Worm (Caenorhabditis elegans) whole organism, L1 larva: Measurements from ENCODE around the gene K04C2.7.

Experiments
- C04F5.9 ChIP-seq: sonication (generic microtip); optimal IDR thresholded peaks from 2 replicates; lab custom pipeline; 2016; ENCODE audit warnings: missing genetic modification characterization, missing compliant biosample characterization
- F16B12.6 ChIP-seq: fragments of 150-350 bp; optimal IDR thresholded peaks from 2 replicates; lab custom pipeline; 2014; ENCODE audit warnings: missing biosample characterization, missing genetic modification characterization
- Y116A8C.19 ChIP-seq: sonication (generic microtip); optimal IDR thresholded peaks from 2 replicates; lab custom pipeline; 2016; ENCODE audit warnings: missing compliant biosample characterization, missing genetic modification characterization, borderline replicate concordance
- aha-1 ChIP-seq: fragments of 150-350 bp; optimal IDR thresholded peaks from 2 replicates; lab custom pipeline; 2014; ENCODE audit warnings: missing biosample characterization, missing genetic modification characterization
- alr-1 ChIP-seq: fragments of 200-800 bp; sonication (Bioruptor generic); optimal IDR thresholded peaks from 2 replicates; lab custom pipeline; 2018; ENCODE audit warnings: borderline replicate concordance, mild to moderate bottlenecking, missing genetic modification characterization, missing compliant biosample characterization
- aly-2 ChIP-seq: fragments of 150-350 bp; optimal IDR thresholded peaks from 2 replicates; lab custom pipeline; 2014; ENCODE audit warnings: missing biosample characterization, missing genetic modification characterization
- ama-1 ChIP-seq: fragments of 150-350 bp; optimal IDR thresholded peaks from 2 replicates; lab custom pipeline; 2014
- blmp-1 ChIP-seq: fragments of 150-350 bp; optimal IDR thresholded peaks from 2 replicates; lab custom pipeline; 2014; ENCODE audit warnings: missing biosample characterization, missing genetic modification characterization
- ceh-63 ChIP-seq: fragments of 200-800 bp; sonication (Bioruptor generic); optimal IDR thresholded peaks from 2 replicates; lab custom pipeline; 2018; ENCODE audit warnings: mild to moderate bottlenecking, missing genetic modification characterization, missing compliant biosample characterization
- ceh-82 ChIP-seq, 3 experiments: fragments of 150-350 bp in 1 of 3; sonication (generic microtip) in 2 of 3; optimal IDR thresholded peaks; 2 replicates each; lab custom pipeline; 2014 to 2017; ENCODE audit warnings: missing biosample characterization in 3 of 3, missing genetic modification characterization in 3 of 3
- dsc-1 ChIP-seq: sonication (generic microtip); optimal IDR thresholded peaks from 2 replicates; lab custom pipeline; 2016; ENCODE audit warnings: mild to moderate bottlenecking, missing genetic modification characterization, missing compliant biosample characterization
- efl-1 ChIP-seq, 4 experiments: fragments of 150-350 bp; optimal IDR thresholded peaks in 3 of 4; peaks in 1 of 4; 1 replicate in 1 of 4; 2 replicates in 3 of 4; lab custom pipeline; 2014; ENCODE audit warnings: missing biosample characterization in 2 of 4, missing genetic modification characterization in 2 of 4, missing genetic modification reagents in 2 of 4
- elt-2 ChIP-seq: sonication (generic microtip); optimal IDR thresholded peaks from 2 replicates; lab custom pipeline; 2016; ENCODE audit warnings: missing genetic modification characterization, mild to moderate bottlenecking, inconsistent platforms, missing compliant biosample characterization, missing genetic modification reagents
- elt-3 ChIP-seq, 6 experiments: fragments of 150-350 bp in 1 of 6; sonication (generic microtip); optimal IDR thresholded peaks; 2 replicates each; lab custom pipeline; 2017 to 2018; ENCODE audit warnings: missing biosample characterization in 6 of 6, missing genetic modification characterization in 6 of 6, inconsistent platforms in 1 of 6
- fkh-4 ChIP-seq: sonication (generic microtip); optimal IDR thresholded peaks from 2 replicates; lab custom pipeline; 2016; ENCODE audit warnings: missing compliant biosample characterization, missing genetic modification characterization, borderline replicate concordance
- fos-1 ChIP-seq: fragments of 150-350 bp; optimal IDR thresholded peaks from 2 replicates; lab custom pipeline; 2014; ENCODE audit warnings: missing biosample characterization, missing genetic modification characterization
- hlh-4 ChIP-seq: sonication (generic microtip); optimal IDR thresholded peaks from 2 replicates; lab custom pipeline; 2016; ENCODE audit warnings: mild to moderate bottlenecking, missing genetic modification characterization, missing compliant biosample characterization
- hpl-2 ChIP-seq: fragments of 150-350 bp; optimal IDR thresholded peaks from 2 replicates; lab custom pipeline; 2014; ENCODE audit warnings: missing biosample characterization, missing genetic modification reagents, missing genetic modification characterization
- irx-1 ChIP-seq: sonication (generic microtip); optimal IDR thresholded peaks from 2 replicates; lab custom pipeline; 2016; ENCODE audit warnings: missing genetic modification characterization, missing compliant biosample characterization
- jun-1 ChIP-seq: fragments of 150-350 bp; optimal IDR thresholded peaks from 2 replicates; lab custom pipeline; 2014; ENCODE audit warnings: missing biosample characterization, missing genetic modification reagents, missing genetic modification characterization
- lin-13 ChIP-seq: fragments of 150-350 bp; optimal IDR thresholded peaks from 2 replicates; lab custom pipeline; 2014; ENCODE audit warnings: missing biosample characterization, missing genetic modification reagents, missing genetic modification characterization
- lin-14 ChIP-seq: fragments of 200-800 bp; sonication (Bioruptor generic); optimal IDR thresholded peaks from 2 replicates; lab custom pipeline; 2018; ENCODE audit warnings: mild to moderate bottlenecking, missing genetic modification characterization, moderate library complexity, missing compliant biosample characterization
- lin-15B ChIP-seq: fragments of 150-350 bp; sonication (generic microtip); optimal IDR thresholded peaks from 3 replicates; lab custom pipeline; 2014; ENCODE audit warnings: missing biosample characterization, missing genetic modification characterization
- lin-35 ChIP-seq, 2 experiments: fragments of 150-350 bp; optimal IDR thresholded peaks; 2 replicates each; lab custom pipeline; 2014; ENCODE audit warnings: missing biosample characterization in 2 of 2, missing genetic modification characterization in 2 of 2, missing genetic modification reagents in 2 of 2
- lsy-2 ChIP-seq, 2 experiments: fragments of 150-350 bp; optimal IDR thresholded peaks; 2 replicates each; lab custom pipeline; 2014; ENCODE audit warnings: missing biosample characterization in 2 of 2, missing genetic modification characterization in 2 of 2
- mab-9 ChIP-seq: fragments of 200-800 bp; sonication (Bioruptor generic); IDR thresholded peaks from 2 replicates; pipeline ENCODE4 v1.3.6; 2022; ENCODE audit warnings: missing genetic modification reagents, missing genetic modification characterization, missing compliant biosample characterization
- mef-2 ChIP-seq: fragments of 150-350 bp; optimal IDR thresholded peaks from 2 replicates; lab custom pipeline; 2014; ENCODE audit warnings: missing biosample characterization, missing genetic modification characterization
- nhr-11 ChIP-seq: fragments of 150-350 bp; optimal IDR thresholded peaks from 2 replicates; lab custom pipeline; 2014; ENCODE audit warnings: missing biosample characterization, missing genetic modification characterization
- nhr-12 ChIP-seq: sonication (generic microtip); optimal IDR thresholded peaks from 2 replicates; lab custom pipeline; 2017; ENCODE audit warnings: missing biosample characterization, missing genetic modification characterization
- nhr-19 ChIP-seq: fragments of 200-800 bp; sonication (Bioruptor generic); conservative IDR thresholded peaks from 2 replicates; pipeline ENCODE4 v1.3.6; 2022; ENCODE audit warnings: missing genetic modification characterization, missing compliant biosample characterization
- nhr-20 ChIP-seq: sonication (generic microtip); optimal IDR thresholded peaks from 2 replicates; lab custom pipeline; 2016; ENCODE audit warnings: mild to moderate bottlenecking, missing genetic modification characterization, missing compliant biosample characterization
- nhr-237 ChIP-seq: fragments of 150-350 bp; optimal IDR thresholded peaks from 2 replicates; lab custom pipeline; 2014; ENCODE audit warnings: missing biosample characterization, missing genetic modification characterization
- nhr-28 ChIP-seq: fragments of 150-350 bp; optimal IDR thresholded peaks from 2 replicates; lab custom pipeline; 2014; ENCODE audit warnings: missing biosample characterization, missing genetic modification characterization
- nhr-47 ChIP-seq: sonication (generic microtip); optimal IDR thresholded peaks from 2 replicates; lab custom pipeline; 2016; ENCODE audit warnings: mild to moderate bottlenecking, missing genetic modification characterization, moderate library complexity, missing compliant biosample characterization
- nhr-71 ChIP-seq: sonication (generic microtip); optimal IDR thresholded peaks from 2 replicates; lab custom pipeline; 2016; ENCODE audit warnings: mild to moderate bottlenecking, missing genetic modification characterization, moderate library complexity, missing compliant biosample characterization
- nhr-77 ChIP-seq: fragments of 150-350 bp; optimal IDR thresholded peaks from 2 replicates; lab custom pipeline; 2014; ENCODE audit warnings: missing biosample characterization, missing genetic modification characterization
- nhr-85 ChIP-seq: sonication (generic microtip); peaks from one replicate; lab custom pipeline; 2016; ENCODE audit warnings: missing genetic modification characterization, inconsistent platforms, missing compliant biosample characterization
- nhr-90 ChIP-seq: sonication (generic microtip); optimal IDR thresholded peaks from 2 replicates; lab custom pipeline; 2016; ENCODE audit warnings: mild to moderate bottlenecking, missing genetic modification characterization, missing compliant biosample characterization; ENCODE audit not compliant: poor library complexity
- rnt-1 ChIP-seq: sonication (generic microtip); optimal IDR thresholded peaks from 2 replicates; lab custom pipeline; 2016; ENCODE audit warnings: mild to moderate bottlenecking, missing genetic modification characterization, moderate library complexity, missing compliant biosample characterization
- skn-1 ChIP-seq: fragments of 150-350 bp; optimal IDR thresholded peaks from 2 replicates; lab custom pipeline; 2014; ENCODE audit warnings: missing biosample characterization, missing genetic modification characterization
- snpc-4 ChIP-seq: fragments of 150-350 bp; optimal IDR thresholded peaks from 2 replicates; lab custom pipeline; 2014; ENCODE audit warnings: missing biosample characterization, missing genetic modification characterization
- sox-4 ChIP-seq: sonication (generic microtip); optimal IDR thresholded peaks from 2 replicates; lab custom pipeline; 2016; ENCODE audit warnings: missing genetic modification characterization, missing compliant biosample characterization
- sptf-1 ChIP-seq: fragments of 150-350 bp; optimal IDR thresholded peaks from 2 replicates; lab custom pipeline; 2014; ENCODE audit warnings: missing biosample characterization, missing genetic modification characterization
- sup-37 ChIP-seq: fragments of 200-800 bp; sonication (Bioruptor generic); optimal IDR thresholded peaks from 2 replicates; lab custom pipeline; 2018; ENCODE audit warnings: mild to moderate bottlenecking, missing genetic modification characterization, missing compliant biosample characterization
- swsn-7 ChIP-seq: sonication (generic microtip); optimal IDR thresholded peaks from 2 replicates; lab custom pipeline; 2016; ENCODE audit warnings: missing genetic modification characterization, missing compliant biosample characterization
- tbx-2 ChIP-seq: sonication (generic microtip); optimal IDR thresholded peaks from 2 replicates; lab custom pipeline; 2016; ENCODE audit warnings: missing genetic modification characterization, missing compliant biosample characterization
- unc-130 ChIP-seq: fragments of 150-350 bp; optimal IDR thresholded peaks from 2 replicates; lab custom pipeline; 2017; ENCODE audit warnings: missing biosample characterization, missing genetic modification characterization, inconsistent platforms
- unc-86 ChIP-seq: sonication (generic microtip); optimal IDR thresholded peaks from 2 replicates; lab custom pipeline; 2016; ENCODE audit warnings: missing genetic modification characterization, missing compliant biosample characterization
- unc-98 ChIP-seq: fragments of 200-800 bp; sonication (Bioruptor generic); IDR thresholded peaks from 2 replicates; pipeline ENCODE4 v1.3.6; 2022; ENCODE audit warnings: missing genetic modification characterization, missing compliant biosample characterization
- vab-15 ChIP-seq: sonication (generic microtip); optimal IDR thresholded peaks from 2 replicates; lab custom pipeline; 2017; ENCODE audit warnings: missing genotype, mild to moderate bottlenecking, missing genetic modification characterization, missing compliant biosample characterization
- zag-1 ChIP-seq: fragments of 150-350 bp; optimal IDR thresholded peaks from 2 replicates; lab custom pipeline; 2014; ENCODE audit warnings: missing biosample characterization, missing genetic modification characterization
- zip-4 ChIP-seq: fragments of 200-800 bp; sonication (Bioruptor generic); optimal IDR thresholded peaks from 2 replicates; lab custom pipeline; 2018; ENCODE audit warnings: mild to moderate bottlenecking, missing genetic modification characterization, moderate library complexity, missing compliant biosample characterization
- ztf-11 ChIP-seq, 2 experiments: sonication (generic microtip); optimal IDR thresholded peaks; 2 replicates each; lab custom pipeline; 2016 to 2017; ENCODE audit warnings: missing genetic modification characterization in 2 of 2, missing biosample characterization in 1 of 2, missing compliant biosample characterization in 1 of 2
- ztf-4 ChIP-seq: fragments of 150-350 bp; optimal IDR thresholded peaks from 2 replicates; lab custom pipeline; 2014; ENCODE audit warnings: missing biosample characterization, missing genetic modification characterization

The K04C2.7 gene

DNA sequence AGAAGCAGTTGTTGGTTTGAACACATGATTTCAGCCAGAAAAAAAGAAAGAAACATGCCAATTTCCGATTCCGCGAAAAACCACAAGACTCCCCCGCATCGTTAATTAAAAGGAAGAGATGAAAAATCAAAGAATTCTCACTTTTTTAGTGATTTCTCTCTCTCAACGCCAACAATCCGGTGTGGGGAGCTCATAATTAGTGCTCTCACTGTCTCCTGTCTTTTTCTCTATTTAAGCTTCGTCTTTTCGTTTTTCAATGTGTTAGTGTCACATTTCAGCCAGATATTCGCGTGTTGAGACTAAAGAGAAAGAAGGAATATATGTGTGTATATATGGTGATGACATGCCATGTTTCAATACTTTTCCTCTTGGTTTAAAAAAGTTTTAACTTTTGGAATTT is 7.2 kb upstream of the K04C2.7 start:
- TF ChIP-seq zip-4 (GFP tag; lab: Kevin White, UChicago), result no peak
- TF ChIP-seq nhr-237, result no peak
- peak; percentile 42 for TF ChIP-seq ztf-4 (tag; lab: Kevin White, UChicago)
- TF ChIP-seq lin-35 (GFP tag; optimal IDR thresholded peaks at IDR 0.05; lab: Kevin White, UChicago), result no peak
- no peak for TF ChIP-seq mab-9
- TF ChIP-seq nhr-12 (tag; lab: Kevin White, UChicago), result no peak
- TF ChIP-seq mef-2 (tag; lab: Kevin White, UChicago), result no peak
- peak; percentile 77 for TF ChIP-seq nhr-71 (tag; lab: Kevin White, UChicago)
- peak; percentile 75 for TF ChIP-seq rnt-1 (tag; lab: Kevin White, UChicago)
- TF ChIP-seq snpc-4 (tag; lab: Kevin White, UChicago), result no peak
- no peak; the same call in 1 of the 2 replicates for TF ChIP-seq nhr-19 (GFP tag; lab: Robert Waterston, UW)
- TF ChIP-seq ceh-63 (GFP tag; lab: Kevin White, UChicago), result no peak
- peak; percentile 5 for TF ChIP-seq dsc-1
- no peak for TF ChIP-seq nhr-85
- peak; percentile 36 for TF ChIP-seq nhr-20 (tag; lab: Kevin White, UChicago)
- TF ChIP-seq fkh-4, result no peak
- no peak for TF ChIP-seq jun-1
- TF ChIP-seq C04F5.9, result no peak
- peak; percentile 81 for TF ChIP-seq lin-14
- TF ChIP-seq unc-130 (tag; lab: Kevin White, UChicago), result no peak
- no peak for TF ChIP-seq unc-98 (GFP tag; lab: Robert Waterston, UW)
- TF ChIP-seq skn-1, result no peak
- TF ChIP-seq nhr-77 (tag; lab: Kevin White, UChicago), result no peak
- TF ChIP-seq unc-86 (tag; lab: Kevin White, UChicago), result no peak
- TF ChIP-seq lin-13, result no peak
- no peak for TF ChIP-seq blmp-1 (tag; lab: Kevin White, UChicago)
- no peak for TF ChIP-seq aha-1 (tag; lab: Kevin White, UChicago)
- TF ChIP-seq elt-2, result no peak
- no peak for TF ChIP-seq sptf-1 (tag; lab: Kevin White, UChicago)
- no peak for TF ChIP-seq aly-2 (tag; lab: Kevin White, UChicago)
- no peak for TF ChIP-seq lin-15B (tag; lab: Kevin White, UChicago)
- peak; percentile 50 for TF ChIP-seq nhr-47 (tag; lab: Kevin White, UChicago)
- TF ChIP-seq ceh-82 (tag; optimal IDR thresholded peaks at IDR 0.05; lab: Kevin White, UChicago), result peak in 1 of 3 experiments; percentile 16
- TF ChIP-seq elt-3 (tag; optimal IDR thresholded peaks at IDR 0.05; lab: Kevin White, UChicago), result no peak
- TF ChIP-seq swsn-7 (tag; lab: Kevin White, UChicago), result peak; percentile 6
- no peak for TF ChIP-seq vab-15 (tag; lab: Kevin White, UChicago)
- TF ChIP-seq lsy-2 (tag; optimal IDR thresholded peaks at IDR 0.05; lab: Kevin White, UChicago), result peak; percentile 34 to 59
- TF ChIP-seq Y116A8C.19 (tag; lab: Kevin White, UChicago), result no peak
- TF ChIP-seq efl-1 (optimal IDR thresholded peaks at IDR 0.05; lab: Kevin White, UChicago), result peak in 1 of 2 experiments; percentile 31
- peak in 1 of 2 experiments; percentile 91 for TF ChIP-seq efl-1 (GFP tag; optimal IDR thresholded peaks at IDR 0.05 in 1 of 2; lab: Kevin White, UChicago)
- TF ChIP-seq nhr-11, result peak; percentile 50
- no peak for TF ChIP-seq ztf-11 (tag; optimal IDR thresholded peaks at IDR 0.05; lab: Kevin White, UChicago)
- TF ChIP-seq irx-1 (tag; lab: Kevin White, UChicago), result no peak
- TF ChIP-seq nhr-28, result no peak
- TF ChIP-seq ama-1, result peak; percentile 55
- TF ChIP-seq sup-37, result no peak
- TF ChIP-seq alr-1 (tag; lab: Kevin White, UChicago), result no peak
- no peak for TF ChIP-seq zag-1 (tag; lab: Kevin White, UChicago)
- TF ChIP-seq fos-1, result no peak
- no peak for TF ChIP-seq nhr-90 (tag; lab: Kevin White, UChicago)
- TF ChIP-seq hlh-4 (tag; lab: Kevin White, UChicago), result no peak
- peak; percentile 4 for TF ChIP-seq tbx-2 (tag; lab: Kevin White, UChicago)
- TF ChIP-seq F16B12.6, result no peak
- TF ChIP-seq hpl-2 (GFP tag; lab: Kevin White, UChicago), result no peak
- TF ChIP-seq sox-4 (tag; lab: Kevin White, UChicago), result no peak
